Fruit fly (Drosophila melanogaster) whole organism, embryonic: Measurements from ENCODE around the gene plum.

ENCODE experiments used
- BtbVII ChIP-seq: fragments of 200-800 bp; sonication (Bioruptor generic); optimal IDR thresholded peaks from 3 replicates; lab custom pipeline; 2017; ENCODE audit warnings: missing biosample characterization, mild to moderate bottlenecking, missing genetic modification characterization
- CG10209 ChIP-seq: fragments of 200-800 bp; sonication (Bioruptor generic); optimal IDR thresholded peaks from 3 replicates; lab custom pipeline; 2017; ENCODE audit warnings: missing biosample characterization, mild to moderate bottlenecking, missing genetic modification characterization, missing genetic modification reagents
- CG10366 ChIP-seq: fragments of 200-800 bp; sonication (Bioruptor generic); IDR thresholded peaks from 2 replicates; pipeline ENCODE4 v1.3.6; 2022; ENCODE audit warnings: missing biosample characterization, missing genetic modification characterization
- CG10565 ChIP-seq: fragments of 200-800 bp; sonication (Bioruptor generic); optimal IDR thresholded peaks from 3 replicates; lab custom pipeline; 2016; ENCODE audit warnings: missing biosample characterization, mild to moderate bottlenecking, missing genetic modification characterization
- CG11093 ChIP-seq: fragments of 200-800 bp; sonication (Bioruptor generic); IDR thresholded peaks from 3 replicates; pipeline ENCODE4 v1.3.6; 2022; ENCODE audit warnings: missing biosample characterization, missing genetic modification characterization
- CG14014 ChIP-seq: fragments of 200-800 bp; sonication (Bioruptor generic); IDR thresholded peaks from 2 replicates; pipeline ENCODE4 v1.3.6; 2022; ENCODE audit warnings: missing biosample characterization, missing genetic modification characterization
- CG14441 ChIP-seq: fragments of 200-800 bp; sonication (Bioruptor generic); IDR thresholded peaks from 2 replicates; pipeline ENCODE4 v1.3.6; 2022; ENCODE audit warnings: missing biosample characterization, missing genetic modification characterization
- CG14965 ChIP-seq: fragments of 200-800 bp; sonication (Bioruptor generic); optimal IDR thresholded peaks from 2 replicates; lab custom pipeline; 2016; ENCODE audit warnings: missing biosample characterization, missing genetic modification characterization, borderline replicate concordance
- CG17361 ChIP-seq: fragments of 200-800 bp; sonication (Bioruptor generic); IDR thresholded peaks from 3 replicates; pipeline ENCODE4 v1.3.6; 2022; ENCODE audit warnings: missing biosample characterization, missing genetic modification characterization
- CG17829 ChIP-seq: fragments of 200-800 bp; optimal IDR thresholded peaks from 2 replicates; lab custom pipeline; 2019; ENCODE audit warnings: missing biosample characterization, mild to moderate bottlenecking, missing genetic modification characterization, moderate library complexity
- CG17912 ChIP-seq: fragments of 200-800 bp; sonication (Bioruptor generic); optimal IDR thresholded peaks from 2 replicates; lab custom pipeline; 2018; ENCODE audit warnings: missing biosample characterization, mild to moderate bottlenecking, missing genetic modification characterization
- CG1832 ChIP-seq: fragments of 200-800 bp; sonication (Bioruptor generic); optimal IDR thresholded peaks from 2 replicates; lab custom pipeline; 2017; ENCODE audit warnings: missing biosample characterization, mild to moderate bottlenecking, missing genetic modification characterization, inconsistent platforms
- CG2120 ChIP-seq: fragments of 200-800 bp; sonication (Bioruptor generic); optimal IDR thresholded peaks from 3 replicates; lab custom pipeline; 2016; ENCODE audit warnings: missing biosample characterization, missing genetic modification characterization
- CG31224 ChIP-seq: fragments of 200-800 bp; sonication (Bioruptor generic); IDR thresholded peaks from 2 replicates; pipeline ENCODE4 v1.3.6; 2022; ENCODE audit warnings: missing biosample characterization, missing genetic modification characterization
- CG31388 ChIP-seq: fragments of 200-800 bp; sonication (Bioruptor generic); optimal IDR thresholded peaks from 2 replicates; lab custom pipeline; 2016; ENCODE audit warnings: missing biosample characterization, missing genetic modification characterization
- CG32532 ChIP-seq: fragments of 200-800 bp; sonication (Bioruptor generic); IDR thresholded peaks from 2 replicates; pipeline ENCODE4 v1.3.6; 2022; ENCODE audit warnings: missing biosample characterization, missing genetic modification characterization
- CG43689 ChIP-seq: fragments of 200-800 bp; sonication (Bioruptor generic); IDR thresholded peaks from 2 replicates; pipeline ENCODE4 v1.3.6; 2022; ENCODE audit warnings: missing biosample characterization, missing genetic modification characterization
- CG6175 ChIP-seq: fragments of 200-800 bp; sonication (Bioruptor generic); IDR thresholded peaks from 3 replicates; pipeline ENCODE4 v1.3.6; 2022; ENCODE audit warnings: missing biosample characterization, missing genetic modification characterization
- CG6854 ChIP-seq: fragments of 200-800 bp; sonication (Bioruptor generic); optimal IDR thresholded peaks from 3 replicates; lab custom pipeline; 2017; ENCODE audit warnings: missing biosample characterization, mild to moderate bottlenecking, missing genetic modification characterization
- CG8281 ChIP-seq: fragments of 200-800 bp; sonication (Bioruptor generic); optimal IDR thresholded peaks from 2 replicates; lab custom pipeline; 2018; ENCODE audit warnings: missing biosample characterization, mild to moderate bottlenecking, missing genetic modification characterization, moderate library complexity
- CG8924 ChIP-seq: fragments of 200-800 bp; optimal IDR thresholded peaks from 3 replicates; lab custom pipeline; 2019; ENCODE audit warnings: missing biosample characterization, mild to moderate bottlenecking, missing genetic modification characterization, moderate library complexity
- D19B ChIP-seq: fragments of 200-800 bp; sonication (Bioruptor generic); optimal IDR thresholded peaks from 2 replicates; lab custom pipeline; 2017; ENCODE audit warnings: missing biosample characterization, mild to moderate bottlenecking, missing genetic modification characterization
- Dad ChIP-seq: fragments of 200-800 bp; sonication (Bioruptor generic); optimal IDR thresholded peaks from 3 replicates; lab custom pipeline; 2016; ENCODE audit warnings: missing biosample characterization, missing genetic modification characterization
- Deaf1 ChIP-seq: fragments of 200-800 bp; optimal IDR thresholded peaks from 3 replicates; lab custom pipeline; 2019; ENCODE audit warnings: missing biosample characterization, mild to moderate bottlenecking, missing genetic modification characterization, moderate library complexity
- Dip2 ChIP-seq: fragments of 200-800 bp; sonication (Bioruptor generic); IDR thresholded peaks from 2 replicates; pipeline ENCODE4 v1.3.6; 2022; ENCODE audit warnings: missing biosample characterization, missing genetic modification characterization
- Dll ChIP-seq: fragments of 200-800 bp; sonication (Bioruptor generic); IDR thresholded peaks from 4 replicates; pipeline ENCODE4 v1.3.6; 2022; ENCODE audit warnings: missing biosample characterization, missing genetic modification characterization; ENCODE audit not compliant: partially characterized antibody
- Fer2 ChIP-seq: fragments of 200-800 bp; sonication (Bioruptor generic); optimal IDR thresholded peaks from 2 replicates; lab custom pipeline; 2018; ENCODE audit warnings: missing biosample characterization, mild to moderate bottlenecking, missing genetic modification characterization, moderate library complexity
- Kr ChIP-seq: fragments of 200-800 bp; sonication (Bioruptor generic); optimal IDR thresholded peaks from 2 replicates; lab custom pipeline; 2017; ENCODE audit warnings: missing biosample characterization, mild to moderate bottlenecking, missing genetic modification characterization
- Lpt ChIP-seq: fragments of >200 bp; optimal IDR thresholded peaks from 2 replicates; lab custom pipeline; 2018; ENCODE audit warnings: missing biosample characterization, missing genetic modification characterization
- Optix ChIP-seq: fragments of 200-800 bp; sonication (Bioruptor generic); IDR thresholded peaks from 3 replicates; pipeline ENCODE4 v1.3.6; 2022; ENCODE audit warnings: missing biosample characterization, missing genetic modification characterization
- Ptx1 ChIP-seq: fragments of 200-800 bp; sonication (Bioruptor generic); IDR thresholded peaks from 2 replicates; pipeline ENCODE4 v1.3.6; 2022; ENCODE audit warnings: missing biosample characterization, missing genetic modification characterization
- Six4 ChIP-seq: fragments of 200-800 bp; sonication (Bioruptor generic); optimal IDR thresholded peaks from 2 replicates; lab custom pipeline; 2016; ENCODE audit warnings: missing biosample characterization, missing genetic modification characterization
- Taf1 ChIP-seq: fragments of 200-800 bp; sonication (Bioruptor generic); IDR thresholded peaks from 2 replicates; pipeline ENCODE4 v1.3.6; 2022; ENCODE audit warnings: missing biosample characterization, missing genetic modification characterization
- cad ChIP-seq: fragments of >200 bp; optimal IDR thresholded peaks from 2 replicates; lab custom pipeline; 2017; ENCODE audit warnings: missing biosample characterization, missing genetic modification characterization
- cato ChIP-seq: fragments of 200-800 bp; sonication (Bioruptor generic); optimal IDR thresholded peaks from 2 replicates; lab custom pipeline; 2016; ENCODE audit warnings: missing biosample characterization, missing genetic modification characterization, borderline replicate concordance
- chn ChIP-seq: fragments of 200-800 bp; sonication (Bioruptor generic); optimal IDR thresholded peaks from 2 replicates; lab custom pipeline; 2016; ENCODE audit warnings: missing biosample characterization, missing genetic modification characterization
- ci ChIP-seq: fragments of 200-800 bp; sonication (Bioruptor generic); IDR thresholded peaks from 3 replicates; pipeline ENCODE4 v1.3.6; 2022; ENCODE audit warnings: missing biosample characterization, missing genetic modification characterization
- dysf ChIP-seq: fragments of 200-800 bp; sonication (Bioruptor generic); IDR thresholded peaks from 3 replicates; pipeline ENCODE4 v1.3.6; 2022; ENCODE audit warnings: missing biosample characterization, missing genetic modification characterization
- ewg ChIP-seq: fragments of 200-800 bp; sonication (Bioruptor generic); optimal IDR thresholded peaks from 3 replicates; lab custom pipeline; 2017; ENCODE audit warnings: mild to moderate bottlenecking, missing biosample characterization, missing genetic modification reagents, missing genetic modification characterization
- exex ChIP-seq: fragments of 200-800 bp; sonication (Bioruptor generic); optimal IDR thresholded peaks from 4 replicates; lab custom pipeline; 2018; ENCODE audit warnings: missing biosample characterization, mild to moderate bottlenecking, missing genetic modification characterization, moderate library complexity
- jing ChIP-seq: fragments of 200-800 bp; sonication (Bioruptor generic); optimal IDR thresholded peaks from 2 replicates; lab custom pipeline; 2018; ENCODE audit warnings: missing biosample characterization, mild to moderate bottlenecking, missing genetic modification characterization
- p53 ChIP-seq: fragments of 200-800 bp; sonication (Bioruptor generic); optimal IDR thresholded peaks from 2 replicates; lab custom pipeline; 2016; ENCODE audit warnings: missing biosample characterization, missing genetic modification characterization
- pros ChIP-seq: fragments of 200-800 bp; sonication (Bioruptor generic); optimal IDR thresholded peaks from 3 replicates; lab custom pipeline; 2019; ENCODE audit warnings: missing biosample characterization, mild to moderate bottlenecking, missing genetic modification characterization, moderate library complexity
- pzg ChIP-seq: fragments of 200-800 bp; sonication (Bioruptor generic); optimal IDR thresholded peaks from 3 replicates; lab custom pipeline; 2018; ENCODE audit warnings: missing biosample characterization, mild to moderate bottlenecking, missing genetic modification characterization, moderate library complexity
- ranshi ChIP-seq: fragments of 200-800 bp; sonication (Bioruptor generic); IDR thresholded peaks from 2 replicates; pipeline ENCODE4 v1.3.6; 2022; ENCODE audit warnings: missing biosample characterization, missing genetic modification characterization
- scrt ChIP-seq: fragments of 200-800 bp; sonication (Bioruptor generic); optimal IDR thresholded peaks from 2 replicates; lab custom pipeline; 2018; ENCODE audit warnings: missing biosample characterization, mild to moderate bottlenecking, missing genetic modification characterization, moderate library complexity
- sd ChIP-seq: fragments of 200-800 bp; sonication (Bioruptor generic); optimal IDR thresholded peaks from 3 replicates; lab custom pipeline; 2018; ENCODE audit warnings: missing biosample characterization, mild to moderate bottlenecking, missing genetic modification characterization, moderate library complexity
- sqz ChIP-seq: fragments of 200-800 bp; sonication (Bioruptor generic); optimal IDR thresholded peaks from 3 replicates; lab custom pipeline; 2018; ENCODE audit warnings: missing biosample characterization, mild to moderate bottlenecking, missing genetic modification characterization
- trh ChIP-seq: fragments of 200-800 bp; sonication (Bioruptor generic); optimal IDR thresholded peaks from 2 replicates; lab custom pipeline; 2016; ENCODE audit warnings: missing biosample characterization, missing genetic modification characterization
- unpg ChIP-seq: fragments of 200-800 bp; sonication (Bioruptor generic); optimal IDR thresholded peaks from 3 replicates; lab custom pipeline; 2018; ENCODE audit warnings: missing biosample characterization, mild to moderate bottlenecking, missing genetic modification characterization, moderate library complexity
- wor ChIP-seq: fragments of 200-800 bp; sonication (Bioruptor generic); IDR thresholded peaks from 2 replicates; pipeline ENCODE4 v1.3.6; 2022; ENCODE audit warnings: missing biosample characterization, missing genetic modification characterization
- zfh1 ChIP-seq: fragments of 200-800 bp; sonication (Bioruptor generic); IDR thresholded peaks from 3 replicates; pipeline ENCODE4 v1.3.6; 2022; ENCODE audit warnings: missing biosample characterization, missing genetic modification characterization

The plum gene

dm6 chr3R:26436540-26436939, 98.5 kb downstream of the plum start (continued):
- no peak for TF ChIP-seq Kr (GFP tag; lab: Kevin White, UChicago)
- no peak for TF ChIP-seq CG6854 (GFP tag; lab: Kevin White, UChicago)
- TF ChIP-seq CG6175 (GFP tag; lab: Robert Waterston, UW) = no peak
- peak; percentile 41 for TF ChIP-seq trh (GFP tag; lab: Kevin White, UChicago)
- TF ChIP-seq CG17912 = no peak
- TF ChIP-seq ewg (GFP tag; lab: Kevin White, UChicago) = no peak
- peak; percentile 20 for TF ChIP-seq CG2120
- TF ChIP-seq scrt (GFP tag; lab: Kevin White, UChicago) = no peak
- 0 out of 2 replicates have a peak, but pooled peaks have one; percentile 25 for TF ChIP-seq wor
- 0 out of 3 replicates have a peak, but pooled peaks have one; percentile 40 for TF ChIP-seq dysf (GFP tag; lab: Robert Waterston, UW)
- TF ChIP-seq CG31224 = no peak
- no peak for TF ChIP-seq Dll
- TF ChIP-seq Ptx1 (GFP tag; lab: Robert Waterston, UW) = peak; percentile 45
- TF ChIP-seq p53 (GFP tag; lab: Kevin White, UChicago) = no peak
- TF ChIP-seq CG14965 (GFP tag; lab: Kevin White, UChicago) = no peak
- TF ChIP-seq Dad (GFP tag; lab: Kevin White, UChicago) = no peak
- no peak for TF ChIP-seq Fer2 (tag; lab: Kevin White, UChicago)
- TF ChIP-seq Lpt (GFP tag; lab: Kevin White, UChicago) = no peak
- peak; percentile 67 for TF ChIP-seq CG10366 (GFP tag; lab: Robert Waterston, UW)
- TF ChIP-seq ci (GFP tag; lab: Robert Waterston, UW) = peak; percentile 74; the same call in 2 of the 3 replicates
- TF ChIP-seq pzg (GFP tag; lab: Kevin White, UChicago) = no peak
- TF ChIP-seq CG14014 (GFP tag; lab: Robert Waterston, UW) = peak; percentile 43; the same call in 1 of the 2 replicates
- TF ChIP-seq CG1832 = no peak
- no peak for TF ChIP-seq Taf1 (GFP tag; lab: Robert Waterston, UW)
- TF ChIP-seq jing = peak; percentile 24
- 0 out of 3 replicates have a peak, but pooled peaks have one; percentile 41 for TF ChIP-seq zfh1 (GFP tag; lab: Robert Waterston, UW)
- TF ChIP-seq CG17829 (tag; lab: Kevin White, UChicago) = no peak
- TF ChIP-seq CG8281 (tag; lab: Kevin White, UChicago) = no peak
- TF ChIP-seq CG14441 (GFP tag; lab: Robert Waterston, UW) = peak; percentile 30; the same call in 1 of the 2 replicates
- TF ChIP-seq Deaf1 = no peak
- no peak for TF ChIP-seq BtbVII
- TF ChIP-seq CG31388 (GFP tag; lab: Kevin White, UChicago) = no peak
- TF ChIP-seq CG8924 (tag; lab: Kevin White, UChicago) = peak; percentile 34
- no peak for TF ChIP-seq cad
- TF ChIP-seq cato (GFP tag; lab: Kevin White, UChicago) = no peak
- no peak for TF ChIP-seq D19B
- TF ChIP-seq CG10209 (GFP tag; lab: Kevin White, UChicago) = peak; percentile 5
- TF ChIP-seq Dip2 (GFP tag; lab: Robert Waterston, UW) = no peak
- TF ChIP-seq CG32532 (GFP tag; lab: Robert Waterston, UW) = 0 out of 2 replicates have a peak, but pooled peaks have one; percentile 17
- TF ChIP-seq pros = no peak
- no peak for TF ChIP-seq Optix (GFP tag; lab: Robert Waterston, UW)
- no peak for TF ChIP-seq CG10565 (GFP tag; lab: Kevin White, UChicago)
- no peak for TF ChIP-seq sd (tag; lab: Kevin White, UChicago)
- peak; percentile 44; the same call in 1 of the 3 replicates for TF ChIP-seq CG17361 (GFP tag; lab: Robert Waterston, UW)
- no peak for TF ChIP-seq Six4 (GFP tag; lab: Kevin White, UChicago)
- no peak for TF ChIP-seq exex (tag; lab: Kevin White, UChicago)
- no peak for TF ChIP-seq sqz (GFP tag; lab: Kevin White, UChicago)
- peak; percentile 16 for TF ChIP-seq chn
- TF ChIP-seq CG11093 (GFP tag; lab: Robert Waterston, UW) = no peak
- TF ChIP-seq unpg (GFP tag; lab: Kevin White, UChicago) = peak; percentile 69
- peak; percentile 43; the same call in 1 of the 2 replicates for TF ChIP-seq ranshi
- no peak for TF ChIP-seq CG43689 (GFP tag; lab: Robert Waterston, UW)
